Worm (Caenorhabditis elegans) whole organism, young adult: ENCODE measurements around the gene T28B11.1.

Experiments used
- C06A6.2 ChIP-seq: fragments of 200-800 bp; sonication (Bioruptor generic); conservative IDR thresholded peaks from 2 replicates; pipeline ENCODE4 v1.3.6; 2022; ENCODE audit warnings: missing genetic modification characterization, missing compliant biosample characterization
- F33H1.4 ChIP-seq: fragments of 200-800 bp; sonication (Bioruptor generic); IDR thresholded peaks from 2 replicates; pipeline ENCODE4 v1.3.6; 2022; ENCODE audit warnings: missing genetic modification reagents, missing genetic modification characterization, missing compliant biosample characterization
- F39B2.1 ChIP-seq: fragments of 200-800 bp; sonication (Bioruptor generic); IDR thresholded peaks from 2 replicates; pipeline ENCODE4 v1.3.6; 2022; ENCODE audit warnings: missing genetic modification reagents, missing genetic modification characterization, missing compliant biosample characterization
- F55B11.4 ChIP-seq: sonication (generic microtip); optimal IDR thresholded peaks from 2 replicates; lab custom pipeline; 2016; ENCODE audit warnings: missing compliant biosample characterization, missing genetic modification characterization, borderline replicate concordance; ENCODE audit not compliant: insufficient read depth
- F57C9.4 ChIP-seq: sonication (generic microtip); optimal IDR thresholded peaks from 2 replicates; lab custom pipeline; 2017; ENCODE audit warnings: mild to moderate bottlenecking, missing genetic modification characterization, missing compliant biosample characterization
- T26A5.8 ChIP-seq: sonication (generic microtip); optimal IDR thresholded peaks from 2 replicates; lab custom pipeline; 2016; ENCODE audit warnings: missing genetic modification characterization, missing compliant biosample characterization
- Y53G8AR.9 ChIP-seq: fragments of 200-800 bp; sonication (Bioruptor generic); conservative IDR thresholded peaks from 2 replicates; pipeline ENCODE4 v1.3.6; 2022; ENCODE audit warnings: missing genetic modification reagents, missing genetic modification characterization, missing compliant biosample characterization
- Y67H2A.10 ChIP-seq: fragments of 200-800 bp; sonication (Bioruptor generic); conservative IDR thresholded peaks from 2 replicates; pipeline ENCODE4 v1.3.6; 2022; ENCODE audit warnings: missing genetic modification reagents, missing genetic modification characterization, missing compliant biosample characterization
- akir-1 ChIP-seq: fragments of 200-800 bp; sonication (Bioruptor generic); optimal IDR thresholded peaks from 2 replicates; lab custom pipeline; 2018; ENCODE audit warnings: mild to moderate bottlenecking, missing genetic modification characterization, moderate library complexity, missing compliant biosample characterization
- ccch-3 ChIP-seq: fragments of 200-800 bp; sonication (Bioruptor generic); optimal IDR thresholded peaks from 2 replicates; lab custom pipeline; 2018; ENCODE audit warnings: mild to moderate bottlenecking, missing genetic modification characterization, missing compliant biosample characterization
- ceh-27 ChIP-seq: fragments of 200-800 bp; sonication (Bioruptor generic); optimal IDR thresholded peaks from 2 replicates; lab custom pipeline; 2018; ENCODE audit warnings: mild to moderate bottlenecking, missing genetic modification characterization, moderate library complexity, missing compliant biosample characterization
- lag-1 ChIP-seq: fragments of 200-800 bp; sonication (Bioruptor generic); IDR thresholded peaks from 2 replicates; pipeline ENCODE4 v1.3.6; 2022; ENCODE audit warnings: missing genetic modification reagents, missing genetic modification characterization, missing compliant biosample characterization
- nfyb-1 ChIP-seq: fragments of 200-800 bp; sonication (Bioruptor generic); IDR thresholded peaks from 2 replicates; pipeline ENCODE4 v1.3.6; 2022; ENCODE audit warnings: missing genetic modification reagents, missing genetic modification characterization, missing compliant biosample characterization
- nhr-27 ChIP-seq: fragments of 200-800 bp; sonication (Bioruptor generic); optimal IDR thresholded peaks from 2 replicates; lab custom pipeline; 2018; ENCODE audit warnings: mild to moderate bottlenecking, missing genetic modification characterization, moderate library complexity, missing compliant biosample characterization
- nhr-90 ChIP-seq: sonication (generic microtip); optimal IDR thresholded peaks from 2 replicates; lab custom pipeline; 2016; ENCODE audit warnings: missing genotype, mild to moderate bottlenecking, missing genetic modification characterization, missing compliant biosample characterization
- rec-8 ChIP-seq, 2 experiments: sonication (generic microtip); optimal IDR thresholded peaks; 2 replicates each; lab custom pipeline; 2016; ENCODE audit warnings: mild to moderate bottlenecking in 2 of 2, missing genetic modification characterization in 2 of 2, missing genetic modification reagents in 2 of 2, missing genotype in 2 of 2, missing biosample characterization in 1 of 2, missing compliant biosample characterization in 1 of 2, moderate library complexity in 1 of 2
- sdz-38 ChIP-seq: sonication (generic microtip); optimal IDR thresholded peaks from 2 replicates; lab custom pipeline; 2016; ENCODE audit warnings: missing genotype, missing genetic modification characterization, missing compliant biosample characterization
- tbp1 ChIP-seq: fragments of 200-800 bp; sonication (Bioruptor generic); optimal IDR thresholded peaks from 2 replicates; lab custom pipeline; 2018; ENCODE audit warnings: mild to moderate bottlenecking, missing genetic modification characterization, missing compliant biosample characterization

The T28B11.1 gene

DNA sequence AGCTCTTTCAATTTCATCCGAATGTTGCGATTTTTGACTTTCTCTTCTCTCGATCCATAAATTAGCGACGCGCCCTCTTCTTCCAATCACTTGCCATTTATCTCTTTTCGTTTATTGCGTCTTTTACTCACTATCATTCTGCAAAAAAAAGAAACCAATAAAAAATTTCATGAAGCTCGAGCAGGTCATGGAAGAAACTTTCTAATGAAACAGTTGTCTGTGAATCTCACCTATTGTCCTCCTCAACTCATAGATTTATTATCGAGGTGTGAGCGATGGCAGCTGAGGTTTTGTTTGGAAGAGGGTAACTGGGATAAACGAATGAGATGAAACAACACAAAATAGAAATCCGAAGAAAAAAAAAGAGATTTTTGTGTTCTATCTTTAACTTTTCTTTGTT, 68.0 kb downstream of the T28B11.1 start:
- no peak for TF ChIP-seq sdz-38 (tag; lab: Kevin White, UChicago)
- TF ChIP-seq Y53G8AR.9 (GFP tag; lab: Robert Waterston, UW): no peak
- no peak for TF ChIP-seq C06A6.2 (GFP tag; lab: Robert Waterston, UW)
- TF ChIP-seq T26A5.8: no peak
- no peak for TF ChIP-seq nfyb-1 (GFP tag; lab: Robert Waterston, UW)
- TF ChIP-seq ceh-27 (GFP tag; lab: Kevin White, UChicago): no peak
- no peak for TF ChIP-seq lag-1 (GFP tag; lab: Robert Waterston, UW)
- no peak for TF ChIP-seq Y67H2A.10 (GFP tag; lab: Robert Waterston, UW)
- no peak for TF ChIP-seq nhr-27 (tag; lab: Kevin White, UChicago)
- TF ChIP-seq F55B11.4 (tag; lab: Kevin White, UChicago): no peak
- no peak for TF ChIP-seq tbp1 (GFP tag; lab: Kevin White, UChicago)
- no peak for TF ChIP-seq nhr-90 (tag; lab: Kevin White, UChicago)
- no peak for TF ChIP-seq rec-8 (tag; optimal IDR thresholded peaks at IDR 0.05; lab: Kevin White, UChicago)
- TF ChIP-seq F57C9.4: no peak
- TF ChIP-seq akir-1 (GFP tag; lab: Kevin White, UChicago): no peak
- TF ChIP-seq ccch-3 (GFP tag; lab: Kevin White, UChicago): no peak
- TF ChIP-seq F33H1.4 (GFP tag; lab: Robert Waterston, UW): no peak
- no peak for TF ChIP-seq F39B2.1
